Worm (Caenorhabditis elegans) whole organism, L2 larva: ENCODE data around the gene smu-2.
"Not testable (repeated sequence)": the region's sequence is repeated elsewhere in the genome, so short reads cannot be mapped to it uniquely, and the experiment has no call there.

Source experiments
- alr-1 ChIP-seq: fragments of 150-350 bp; optimal IDR thresholded peaks from 2 replicates; lab custom pipeline; 2014; ENCODE audit warnings: missing biosample characterization, missing genetic modification characterization
- ceh-82 ChIP-seq: fragments of 150-350 bp; optimal IDR thresholded peaks from 2 replicates; lab custom pipeline; 2014; ENCODE audit warnings: missing biosample characterization, missing genetic modification characterization
- egl-27 ChIP-seq: sonication (generic microtip); optimal IDR thresholded peaks from 3 replicates; lab custom pipeline; 2017; ENCODE audit warnings: missing biosample characterization, missing genetic modification reagents, missing genetic modification characterization
- elt-3 ChIP-seq: sonication (generic microtip); optimal IDR thresholded peaks from 2 replicates; lab custom pipeline; 2017; ENCODE audit warnings: missing biosample characterization, missing genetic modification characterization
- lin-11 ChIP-seq: fragments of 150-350 bp; sonication (generic microtip); optimal IDR thresholded peaks from 2 replicates; lab custom pipeline; 2014; ENCODE audit warnings: missing biosample characterization, missing genetic modification characterization, inconsistent platforms, mixed read lengths
- lin-13 ChIP-seq: fragments of 150-350 bp; optimal IDR thresholded peaks from 2 replicates; lab custom pipeline; 2014; ENCODE audit warnings: missing biosample characterization, missing genetic modification reagents, missing genetic modification characterization
- nhr-11 ChIP-seq: fragments of 150-350 bp; optimal IDR thresholded peaks from 2 replicates; lab custom pipeline; 2014; ENCODE audit warnings: missing biosample characterization, missing genetic modification characterization
- nhr-237 ChIP-seq: fragments of 150-350 bp; optimal IDR thresholded peaks from 2 replicates; lab custom pipeline; 2014; ENCODE audit warnings: missing biosample characterization, missing genetic modification characterization
- nhr-25 ChIP-seq: fragments of 150-350 bp; sonication (generic microtip); optimal IDR thresholded peaks from 3 replicates; lab custom pipeline; 2014; ENCODE audit warnings: missing biosample characterization, missing genetic modification characterization
- sma-3 ChIP-seq: sonication (generic microtip); optimal IDR thresholded peaks from 2 replicates; lab custom pipeline; 2016; ENCODE audit warnings: missing genetic modification reagents, missing genetic modification characterization, missing compliant biosample characterization
- snpc-4 ChIP-seq: fragments of 150-350 bp; optimal IDR thresholded peaks from 2 replicates; lab custom pipeline; 2014; ENCODE audit warnings: missing biosample characterization, missing genetic modification characterization
- unc-39 ChIP-seq: fragments of 150-350 bp; optimal IDR thresholded peaks from 2 replicates; lab custom pipeline; 2014; ENCODE audit warnings: missing biosample characterization, missing genetic modification characterization

- TF ChIP-seq alr-1; lin-13 (GFP tag; lab: Kevin White, UChicago); nhr-11 (tag; lab: Kevin White, UChicago); egl-27 (tag; lab: Kevin White, UChicago); lin-11 (tag; lab: Kevin White, UChicago); elt-3 (tag; lab: Kevin White, UChicago); ceh-82; snpc-4 (tag; lab: Kevin White, UChicago); nhr-25 (tag; lab: Kevin White, UChicago); sma-3; nhr-237 (tag; lab: Kevin White, UChicago); unc-39 (tag; lab: Kevin White, UChicago): not testable (repeated sequence)
Measured at ce11 chrII:3464580-3464979, 17.6 kb upstream of the smu-2 start, which contains the start of gene C16C8.10.
